Fruit fly (Drosophila melanogaster) whole organism, embryonic: ENCODE measurements around the gene Schip1.

Experiments
- BEAF-32 ChIP-seq: fragments of 200-800 bp; sonication (Bioruptor generic); optimal IDR thresholded peaks from 3 replicates; lab custom pipeline; 2017; ENCODE audit warnings: missing biosample characterization, missing genetic modification characterization, mild to moderate bottlenecking, moderate library complexity, missing genetic modification reagents
- CG1024 ChIP-seq: fragments of 200-800 bp; sonication (Bioruptor generic); IDR thresholded peaks from 2 replicates; pipeline ENCODE4 v1.3.6; 2022; ENCODE audit warnings: missing biosample characterization, missing genetic modification characterization
- CG10366 ChIP-seq: fragments of 200-800 bp; sonication (Bioruptor generic); IDR thresholded peaks from 2 replicates; pipeline ENCODE4 v1.3.6; 2022; ENCODE audit warnings: missing biosample characterization, missing genetic modification characterization
- CG10543 ChIP-seq: fragments of 200-800 bp; sonication (Bioruptor generic); optimal IDR thresholded peaks from 3 replicates; lab custom pipeline; 2017; ENCODE audit warnings: missing biosample characterization, mild to moderate bottlenecking, missing genetic modification characterization, moderate library complexity
- CG11085 ChIP-seq: fragments of 200-800 bp; sonication (Bioruptor generic); IDR thresholded peaks from 2 replicates; pipeline ENCODE4 v1.3.6; 2022; ENCODE audit warnings: missing biosample characterization, missing genetic modification characterization
- CG12299 ChIP-seq: fragments of 200-800 bp; sonication (Bioruptor generic); optimal IDR thresholded peaks from 2 replicates; lab custom pipeline; 2018; ENCODE audit warnings: missing biosample characterization, mild to moderate bottlenecking, missing genetic modification characterization
- CG12659 ChIP-seq: fragments of 200-800 bp; sonication (Bioruptor generic); optimal IDR thresholded peaks from 3 replicates; lab custom pipeline; 2017; ENCODE audit warnings: mild to moderate bottlenecking, missing biosample characterization, missing genetic modification reagents, missing genetic modification characterization
- CG13287 ChIP-seq: fragments of 200-800 bp; sonication (Bioruptor generic); IDR thresholded peaks from 2 replicates; pipeline ENCODE4 v1.3.6; 2022; ENCODE audit warnings: missing biosample characterization, missing genetic modification characterization; ENCODE audit not compliant: partially characterized antibody
- CG13296 ChIP-seq: fragments of 200-800 bp; sonication (Bioruptor generic); optimal IDR thresholded peaks from 3 replicates; lab custom pipeline; 2018; ENCODE audit warnings: missing biosample characterization, mild to moderate bottlenecking, missing genetic modification characterization
- CG15011 ChIP-seq: fragments of 200-800 bp; sonication (Bioruptor generic); optimal IDR thresholded peaks from 3 replicates; lab custom pipeline; 2018; ENCODE audit warnings: missing biosample characterization, mild to moderate bottlenecking, missing genetic modification characterization
- CG15696 ChIP-seq: fragments of 200-800 bp; sonication (Bioruptor generic); optimal IDR thresholded peaks from 2 replicates; lab custom pipeline; 2019; ENCODE audit warnings: missing biosample characterization, mild to moderate bottlenecking, missing genetic modification characterization, moderate library complexity
- CG1603 ChIP-seq: fragments of 200-800 bp; sonication (Bioruptor generic); optimal IDR thresholded peaks from 2 replicates; lab custom pipeline; 2019; ENCODE audit warnings: missing biosample characterization, mild to moderate bottlenecking, missing genetic modification characterization, moderate library complexity
- CG17359 ChIP-seq: fragments of 200-800 bp; sonication (Bioruptor generic); optimal IDR thresholded peaks from 3 replicates; lab custom pipeline; 2018; ENCODE audit warnings: missing biosample characterization, mild to moderate bottlenecking, missing genetic modification characterization, moderate library complexity
- CG1792 ChIP-seq: fragments of 200-800 bp; sonication (Bioruptor generic); optimal IDR thresholded peaks from 2 replicates; lab custom pipeline; 2016; ENCODE audit warnings: missing biosample characterization, missing genetic modification characterization
- CG2129 ChIP-seq: fragments of 200-800 bp; sonication (Bioruptor generic); IDR thresholded peaks from 2 replicates; pipeline ENCODE4 v1.3.6; 2022; ENCODE audit warnings: missing biosample characterization, missing genetic modification characterization; ENCODE audit not compliant: partially characterized antibody
- CG30020 ChIP-seq: fragments of 200-800 bp; optimal IDR thresholded peaks from 2 replicates; lab custom pipeline; 2019; ENCODE audit warnings: missing biosample characterization, mild to moderate bottlenecking, missing genetic modification characterization, moderate library complexity
- CG34224 ChIP-seq: fragments of 200-800 bp; sonication (Bioruptor generic); IDR thresholded peaks from 3 replicates; pipeline ENCODE4 v1.3.6; 2022; ENCODE audit warnings: missing biosample characterization, missing genetic modification characterization; ENCODE audit not compliant: partially characterized antibody
- CG3995 ChIP-seq: fragments of 200-800 bp; sonication (Bioruptor generic); optimal IDR thresholded peaks from 3 replicates; lab custom pipeline; 2016; ENCODE audit warnings: missing biosample characterization, missing genetic modification characterization
- CG8290 ChIP-seq, 3 experiments: fragments of 200-800 bp; sonication (Bioruptor generic); optimal IDR thresholded peaks; 2 replicates each; lab custom pipeline; 2016 to 2019; ENCODE audit warnings: missing biosample characterization in 3 of 3, missing genetic modification characterization in 3 of 3, mild to moderate bottlenecking in 2 of 3, moderate library complexity in 1 of 3
- CG9797 ChIP-seq: fragments of 200-800 bp; sonication (Bioruptor generic); optimal IDR thresholded peaks from 3 replicates; lab custom pipeline; 2018; ENCODE audit warnings: missing biosample characterization, mild to moderate bottlenecking, missing genetic modification characterization
- Dp ChIP-seq: fragments of 200-800 bp; sonication (Bioruptor generic); optimal IDR thresholded peaks from 2 replicates; lab custom pipeline; 2018; ENCODE audit warnings: missing biosample characterization, mild to moderate bottlenecking, missing genetic modification characterization, moderate library complexity
- Ets65A ChIP-seq: fragments of 200-800 bp; sonication (Bioruptor generic); peaks from one replicate; lab custom pipeline; 2016; ENCODE audit warnings: missing biosample characterization, missing genetic modification characterization
- Hr3 ChIP-seq: fragments of 200-800 bp; sonication (Bioruptor generic); optimal IDR thresholded peaks from 3 replicates; lab custom pipeline; 2016; ENCODE audit warnings: missing biosample characterization, missing genetic modification characterization
- Hr39 ChIP-seq: fragments of >200 bp; optimal IDR thresholded peaks from 2 replicates; lab custom pipeline; 2017
- MBD-R2 ChIP-seq: fragments of 200-800 bp; sonication (Bioruptor generic); IDR thresholded peaks from 2 replicates; pipeline ENCODE4 v1.3.6; 2022; ENCODE audit warnings: missing biosample characterization, missing genetic modification characterization
- MESR4 ChIP-seq: fragments of 200-800 bp; sonication (Bioruptor generic); optimal IDR thresholded peaks from 2 replicates; lab custom pipeline; 2018; ENCODE audit warnings: missing biosample characterization, mild to moderate bottlenecking, missing genetic modification characterization, moderate library complexity
- Myb ChIP-seq: fragments of 200-800 bp; sonication (Bioruptor generic); optimal IDR thresholded peaks from 2 replicates; lab custom pipeline; 2016; ENCODE audit warnings: missing biosample characterization, missing genetic modification characterization
- Rfx ChIP-seq: fragments of 200-800 bp; sonication (Bioruptor generic); IDR thresholded peaks from 2 replicates; pipeline ENCODE4 v1.3.6; 2022; ENCODE audit warnings: missing biosample characterization, missing genetic modification characterization
- Scr ChIP-seq: fragments of 200-800 bp; sonication (Bioruptor generic); IDR thresholded peaks from 2 replicates; pipeline ENCODE4 v1.3.6; 2022; ENCODE audit warnings: missing biosample characterization, missing genetic modification characterization; ENCODE audit not compliant: partially characterized antibody
- Sin3A ChIP-seq: fragments of >200 bp; optimal IDR thresholded peaks from 2 replicates; lab custom pipeline; 2018
- Sry-δ ChIP-seq: fragments of 200-800 bp; sonication (Bioruptor generic); optimal IDR thresholded peaks from 2 replicates; lab custom pipeline; 2016; ENCODE audit warnings: missing biosample characterization, missing genetic modification characterization
- YL-1 ChIP-seq: fragments of 200-800 bp; sonication (Bioruptor generic); optimal IDR thresholded peaks from 3 replicates; lab custom pipeline; 2017; ENCODE audit warnings: missing biosample characterization, mild to moderate bottlenecking, missing genetic modification characterization
- az2 ChIP-seq: fragments of 200-800 bp; sonication (Bioruptor generic); optimal IDR thresholded peaks from 3 replicates; lab custom pipeline; 2016; ENCODE audit warnings: missing biosample characterization, missing genetic modification characterization
- bigmax ChIP-seq: fragments of 200-800 bp; sonication (Bioruptor generic); optimal IDR thresholded peaks from 2 replicates; lab custom pipeline; 2018; ENCODE audit warnings: missing biosample characterization, mild to moderate bottlenecking, missing genetic modification characterization
- chinmo ChIP-seq: fragments of 200-800 bp; sonication (Bioruptor generic); IDR thresholded peaks from 4 replicates; pipeline ENCODE4 v1.3.6; 2022; ENCODE audit warnings: missing biosample characterization, missing genetic modification characterization; ENCODE audit not compliant: partially characterized antibody
- corto ChIP-seq: fragments of 200-800 bp; sonication (Bioruptor generic); optimal IDR thresholded peaks from 2 replicates; lab custom pipeline; 2016; ENCODE audit warnings: missing biosample characterization, mild to moderate bottlenecking, missing genetic modification characterization, moderate library complexity
- crol ChIP-seq: fragments of 200-800 bp; sonication (Bioruptor generic); IDR thresholded peaks from 2 replicates; pipeline ENCODE4 v1.3.6; 2022; ENCODE audit warnings: missing biosample characterization, missing genetic modification characterization
- dysf ChIP-seq: fragments of 200-800 bp; sonication (Bioruptor generic); IDR thresholded peaks from 3 replicates; pipeline ENCODE4 v1.3.6; 2022; ENCODE audit warnings: missing biosample characterization, missing genetic modification characterization
- eve ChIP-seq, 2 experiments: fragments of >200 bp; optimal IDR thresholded peaks; 2 replicates each; lab custom pipeline; 2017; ENCODE audit warnings: missing biosample characterization in 2 of 2, missing genetic modification characterization in 2 of 2
- exex ChIP-seq: fragments of 200-800 bp; sonication (Bioruptor generic); optimal IDR thresholded peaks from 4 replicates; lab custom pipeline; 2018; ENCODE audit warnings: missing biosample characterization, mild to moderate bottlenecking, missing genetic modification characterization, moderate library complexity
- gro ChIP-seq: fragments of 200-800 bp; sonication (Bioruptor generic); optimal IDR thresholded peaks from 2 replicates; lab custom pipeline; 2016; ENCODE audit warnings: missing biosample characterization, missing genetic modification characterization
- her ChIP-seq: fragments of 200-800 bp; sonication (Bioruptor generic); optimal IDR thresholded peaks from 2 replicates; lab custom pipeline; 2016; ENCODE audit warnings: missing biosample characterization, missing genetic modification characterization
- luna ChIP-seq: fragments of 200-800 bp; sonication (Bioruptor generic); optimal IDR thresholded peaks from 2 replicates; lab custom pipeline; 2016; ENCODE audit warnings: missing biosample characterization, missing genetic modification characterization
- nom ChIP-seq: fragments of 200-800 bp; sonication (Bioruptor generic); optimal IDR thresholded peaks from 2 replicates; lab custom pipeline; 2017; ENCODE audit warnings: missing biosample characterization, missing genetic modification characterization, mild to moderate bottlenecking, moderate library complexity, missing genetic modification reagents
- otp ChIP-seq: fragments of 200-800 bp; sonication (Bioruptor generic); IDR thresholded peaks from 3 replicates; pipeline ENCODE4, ENCODE4 v1.3.6; 2022; ENCODE audit warnings: missing biosample characterization, missing genetic modification characterization
- pan ChIP-seq, 4 experiments: fragments of >200 bp in 3 of 4; fragments of 200-800 bp in 1 of 4; sonication (Bioruptor generic) in 1 of 4; optimal IDR thresholded peaks in 3 of 4; IDR thresholded peaks in 1 of 4; 2 replicates each; pipeline versions ENCODE4 v1.3.6 to Lab custom; 2017 to 2022; ENCODE audit warnings: missing biosample characterization in 2 of 4, missing genetic modification characterization in 2 of 4, mixed read lengths in 1 of 4
- pfk ChIP-seq: fragments of 200-800 bp; sonication (Bioruptor generic); optimal IDR thresholded peaks from 2 replicates; lab custom pipeline; 2018; ENCODE audit warnings: missing biosample characterization, mild to moderate bottlenecking, missing genetic modification characterization, moderate library complexity
- pzg ChIP-seq: fragments of 200-800 bp; sonication (Bioruptor generic); optimal IDR thresholded peaks from 3 replicates; lab custom pipeline; 2018; ENCODE audit warnings: missing biosample characterization, mild to moderate bottlenecking, missing genetic modification characterization, moderate library complexity
- sens ChIP-seq: fragments of 200-800 bp; sonication (Bioruptor generic); peaks from one replicate; lab custom pipeline; 2016; ENCODE audit warnings: missing biosample characterization, missing genetic modification characterization
- unc-4 ChIP-seq: fragments of 200-800 bp; sonication (Bioruptor generic); IDR thresholded peaks from 2 replicates; pipeline ENCODE4 v1.3.6; 2022; ENCODE audit warnings: missing biosample characterization, missing genetic modification characterization; ENCODE audit not compliant: partially characterized antibody

Gene Schip1

dm6 chr2L:10311822-10312221 lies 19.1 kb downstream of the Schip1 start (continued):
- peak; percentile 69 for TF ChIP-seq pzg (GFP tag; lab: Kevin White, UChicago)
- 0 out of 3 replicates have a peak, but pooled peaks have one; percentile 12 for TF ChIP-seq CG34224 (GFP tag; lab: Robert Waterston, UW)
- peak; percentile 2 for TF ChIP-seq CG13296 (GFP tag; lab: Kevin White, UChicago)
- peak; percentile 33; the same call in 1 of the 2 replicates for TF ChIP-seq Scr (GFP tag; lab: Robert Waterston, UW)
- no peak for TF ChIP-seq dysf
- TF ChIP-seq Myb (GFP tag; lab: Kevin White, UChicago) = peak; percentile 90
- TF ChIP-seq CG12659 = peak; percentile 62
- no peak for TF ChIP-seq nom
- TF ChIP-seq crol (GFP tag; lab: Robert Waterston, UW) = no peak
- TF ChIP-seq CG12299 (tag; lab: Kevin White, UChicago) = no peak
- no peak for TF ChIP-seq CG10366 (GFP tag; lab: Robert Waterston, UW)
- TF ChIP-seq CG10543 = no peak
- TF ChIP-seq CG9797 (GFP tag; lab: Kevin White, UChicago) = peak; percentile 69
- TF ChIP-seq Ets65A (GFP tag; lab: Kevin White, UChicago) = peak; percentile 54
- no peak for TF ChIP-seq otp (GFP tag; lab: Robert Waterston, UW)
- peak; percentile 95 for TF ChIP-seq pfk
- peak; percentile 23 for TF ChIP-seq exex
- no peak for TF ChIP-seq CG11085 (GFP tag; lab: Robert Waterston, UW)
- TF ChIP-seq az2 = no peak
- TF ChIP-seq unc-4 (GFP tag; lab: Robert Waterston, UW) = peak; percentile 38; the same call in 1 of the 2 replicates
- 0 out of 2 replicates have a peak, but pooled peaks have one; percentile 42 for TF ChIP-seq CG1024
- peak; percentile 42; the same call in 1 of the 2 replicates for TF ChIP-seq CG13287 (GFP tag; lab: Robert Waterston, UW)
- TF ChIP-seq YL-1 (GFP tag; lab: Kevin White, UChicago) = peak; percentile 21
- peak; percentile 52 for TF ChIP-seq BEAF-32 (GFP tag; lab: Kevin White, UChicago)
- TF ChIP-seq sens (GFP tag; lab: Kevin White, UChicago) = peak; percentile 72
- peak; percentile 28 for TF ChIP-seq Sin3A (lab: Kevin White, UChicago)
- TF ChIP-seq corto (GFP tag; lab: Kevin White, UChicago) = no peak
- no peak for TF ChIP-seq CG2129
- TF ChIP-seq Hr39 = no peak
- no peak for TF ChIP-seq her
- TF ChIP-seq MBD-R2 (GFP tag; lab: Robert Waterston, UW) = peak; percentile 65
- TF ChIP-seq Dp = peak; percentile 41
- TF ChIP-seq CG1603 (tag; lab: Kevin White, UChicago) = peak; percentile 99
- TF ChIP-seq CG17359 (tag; lab: Kevin White, UChicago) = no peak
- TF ChIP-seq Sry-δ = peak; percentile 42
- TF ChIP-seq CG15011 (GFP tag; lab: Kevin White, UChicago) = no peak
- peak; percentile 83 for TF ChIP-seq MESR4 (GFP tag; lab: Kevin White, UChicago)
- TF ChIP-seq bigmax = peak; percentile 7
- no peak for TF ChIP-seq CG15696 (tag; lab: Kevin White, UChicago)
- no peak for TF ChIP-seq gro
- TF ChIP-seq Rfx (GFP tag; lab: Robert Waterston, UW) = no peak
- no peak for TF ChIP-seq Hr3 (GFP tag; lab: Kevin White, UChicago)
- TF ChIP-seq luna (GFP tag; lab: Kevin White, UChicago) = no peak
- TF ChIP-seq CG3995 (GFP tag; lab: Kevin White, UChicago) = peak; percentile 10
- TF ChIP-seq pan (optimal IDR thresholded peaks at IDR 0.05; lab: Kevin White, UChicago) = no peak
- TF ChIP-seq pan (GFP tag; optimal IDR thresholded peaks at IDR 0.05 in 1 of 2, IDR thresholded peaks at IDR 0.05 in 1 of 2) = no peak
- TF ChIP-seq CG30020 (tag; lab: Kevin White, UChicago) = peak; percentile 97
- TF ChIP-seq eve (GFP tag; optimal IDR thresholded peaks at IDR 0.05; lab: Kevin White, UChicago) = no peak
- TF ChIP-seq CG1792 = no peak
- 0 out of 4 replicates have a peak, but pooled peaks have one; percentile 50 for TF ChIP-seq chinmo (GFP tag; lab: Robert Waterston, UW)
- TF ChIP-seq CG8290 (GFP tag; optimal IDR thresholded peaks at IDR 0.05; lab: Kevin White, UChicago) = no peak
- peak in 1 of 2 experiments; percentile 4 for TF ChIP-seq CG8290 (tag; optimal IDR thresholded peaks at IDR 0.05; lab: Kevin White, UChicago)
